Fruit fly (Drosophila melanogaster) whole organism, embryonic: ENCODE measurements around the gene Setx.

ENCODE experiments used
- ATbp ChIP-seq: fragments of 200-800 bp; sonication (Bioruptor generic); optimal IDR thresholded peaks from 2 replicates; lab custom pipeline; 2017; ENCODE audit warnings: missing biosample characterization, mild to moderate bottlenecking, missing genetic modification characterization, missing genetic modification reagents
- Asciz ChIP-seq: fragments of 200-800 bp; sonication (Bioruptor generic); optimal IDR thresholded peaks from 2 replicates; lab custom pipeline; 2017; ENCODE audit warnings: missing biosample characterization, mild to moderate bottlenecking, missing genetic modification characterization, missing genetic modification reagents
- Atf-2 ChIP-seq: fragments of 200-800 bp; sonication (Bioruptor generic); optimal IDR thresholded peaks from 2 replicates; lab custom pipeline; 2016; ENCODE audit warnings: missing biosample characterization, missing genetic modification characterization
- B-H1 ChIP-seq: fragments of 200-800 bp; sonication (Bioruptor generic); IDR thresholded peaks from 3 replicates; pipeline ENCODE4 v1.3.6; 2022; ENCODE audit warnings: missing biosample characterization, missing genetic modification characterization
- B-H2 ChIP-seq: fragments of 200-800 bp; sonication (Bioruptor generic); optimal IDR thresholded peaks from 2 replicates; lab custom pipeline; 2018; ENCODE audit warnings: missing biosample characterization, mild to moderate bottlenecking, missing genetic modification characterization
- BtbVII ChIP-seq: fragments of 200-800 bp; sonication (Bioruptor generic); optimal IDR thresholded peaks from 3 replicates; lab custom pipeline; 2017; ENCODE audit warnings: missing biosample characterization, mild to moderate bottlenecking, missing genetic modification characterization
- CG10462 ChIP-seq: fragments of 200-800 bp; sonication (Bioruptor generic); optimal IDR thresholded peaks from 2 replicates; lab custom pipeline; 2016; ENCODE audit warnings: missing biosample characterization, missing genetic modification characterization
- CG10979 ChIP-seq: fragments of 200-800 bp; sonication (Bioruptor generic); optimal IDR thresholded peaks from 2 replicates; lab custom pipeline; 2018; ENCODE audit warnings: missing biosample characterization, mild to moderate bottlenecking, missing genetic modification characterization, moderate library complexity
- CG12071 ChIP-seq: fragments of 200-800 bp; sonication (Bioruptor generic); optimal IDR thresholded peaks from 3 replicates; lab custom pipeline; 2018; ENCODE audit warnings: missing biosample characterization, mild to moderate bottlenecking, missing genetic modification characterization
- CG12104 ChIP-seq: fragments of 200-800 bp; sonication (Bioruptor generic); optimal IDR thresholded peaks from 3 replicates; lab custom pipeline; 2016; ENCODE audit warnings: missing biosample characterization, missing genetic modification characterization
- CG12155 ChIP-seq: fragments of 200-800 bp; sonication (Bioruptor generic); optimal IDR thresholded peaks from 3 replicates; lab custom pipeline; 2016; ENCODE audit warnings: missing biosample characterization, missing genetic modification characterization
- CG12769 ChIP-seq: fragments of 200-800 bp; sonication (Bioruptor generic); optimal IDR thresholded peaks from 2 replicates; lab custom pipeline; 2019; ENCODE audit warnings: missing biosample characterization, mild to moderate bottlenecking, missing genetic modification characterization, moderate library complexity
- CG12942 ChIP-seq: fragments of 200-800 bp; sonication (Bioruptor generic); optimal IDR thresholded peaks from 3 replicates; lab custom pipeline; 2016; ENCODE audit warnings: missing biosample characterization, missing genetic modification characterization
- CG13894 ChIP-seq: fragments of 200-800 bp; sonication (Bioruptor generic); optimal IDR thresholded peaks from 3 replicates; lab custom pipeline; 2018; ENCODE audit warnings: missing biosample characterization, mild to moderate bottlenecking, missing genetic modification characterization, moderate library complexity
- CG15601 ChIP-seq: fragments of 200-800 bp; sonication (Bioruptor generic); optimal IDR thresholded peaks from 3 replicates; lab custom pipeline; 2019; ENCODE audit warnings: missing biosample characterization, mild to moderate bottlenecking, missing genetic modification characterization, moderate library complexity
- CG2678 ChIP-seq: fragments of 200-800 bp; sonication (Bioruptor generic); optimal IDR thresholded peaks from 3 replicates; lab custom pipeline; 2019; ENCODE audit warnings: missing biosample characterization, mild to moderate bottlenecking, missing genetic modification characterization, moderate library complexity
- CG31441 ChIP-seq: fragments of 200-800 bp; sonication (Bioruptor generic); IDR thresholded peaks from 2 replicates; pipeline ENCODE4 v1.3.6; 2022; ENCODE audit warnings: missing biosample characterization, missing genetic modification characterization
- CG32772 ChIP-seq: fragments of 200-800 bp; sonication (Bioruptor generic); IDR thresholded peaks from 2 replicates; pipeline ENCODE4 v1.3.6; 2022; ENCODE audit warnings: missing biosample characterization, missing genetic modification characterization
- CG34224 ChIP-seq: fragments of 200-800 bp; sonication (Bioruptor generic); IDR thresholded peaks from 3 replicates; pipeline ENCODE4 v1.3.6; 2022; ENCODE audit warnings: missing biosample characterization, missing genetic modification characterization; ENCODE audit not compliant: partially characterized antibody
- CG34422 ChIP-seq: fragments of 200-800 bp; sonication (Bioruptor generic); IDR thresholded peaks from 3 replicates; pipeline ENCODE4 v1.3.6; 2022; ENCODE audit warnings: missing biosample characterization, missing genetic modification characterization
- CG3726 ChIP-seq: fragments of 200-800 bp; sonication (Bioruptor generic); IDR thresholded peaks from 3 replicates; pipeline ENCODE4, ENCODE4 v1.3.6; 2022; ENCODE audit warnings: missing biosample characterization, missing genetic modification characterization
- CG4404 ChIP-seq: fragments of 200-800 bp; sonication (Bioruptor generic); IDR thresholded peaks from 2 replicates; pipeline ENCODE4 v1.3.6; 2022; ENCODE audit warnings: missing biosample characterization, missing genetic modification characterization
- CG7271 ChIP-seq: fragments of 200-800 bp; sonication (Bioruptor generic); optimal IDR thresholded peaks from 2 replicates; lab custom pipeline; 2018; ENCODE audit warnings: missing biosample characterization, mild to moderate bottlenecking, missing genetic modification characterization, moderate library complexity
- CG7745 ChIP-seq: fragments of 200-800 bp; sonication (Bioruptor generic); optimal IDR thresholded peaks from 2 replicates; lab custom pipeline; 2018; ENCODE audit warnings: missing biosample characterization, mild to moderate bottlenecking, missing genetic modification characterization, moderate library complexity
- CG9817 ChIP-seq: fragments of 200-800 bp; sonication (Bioruptor generic); optimal IDR thresholded peaks from 2 replicates; lab custom pipeline; 2018; ENCODE audit warnings: missing biosample characterization, mild to moderate bottlenecking, missing genetic modification characterization, moderate library complexity
- CrebB ChIP-seq: fragments of 200-800 bp; sonication (Bioruptor generic); optimal IDR thresholded peaks from 3 replicates; lab custom pipeline; 2018; ENCODE audit warnings: missing biosample characterization, mild to moderate bottlenecking, missing genetic modification characterization
- Deaf1 ChIP-seq: fragments of 200-800 bp; optimal IDR thresholded peaks from 3 replicates; lab custom pipeline; 2019; ENCODE audit warnings: missing biosample characterization, mild to moderate bottlenecking, missing genetic modification characterization, moderate library complexity
- HLH3B ChIP-seq: fragments of 200-800 bp; sonication (Bioruptor generic); IDR thresholded peaks from 2 replicates; pipeline ENCODE4 v1.3.6; 2022; ENCODE audit warnings: missing biosample characterization, missing genetic modification characterization
- Hand ChIP-seq: fragments of 200-800 bp; sonication (Bioruptor generic); optimal IDR thresholded peaks from 2 replicates; lab custom pipeline; 2017; ENCODE audit warnings: mild to moderate bottlenecking, missing biosample characterization, missing genetic modification reagents, missing genetic modification characterization
- Hmr ChIP-seq: fragments of 200-800 bp; sonication (Bioruptor generic); optimal IDR thresholded peaks from 3 replicates; lab custom pipeline; 2017; ENCODE audit warnings: mild to moderate bottlenecking, missing biosample characterization, missing genetic modification reagents, missing genetic modification characterization
- Mes4 ChIP-seq: fragments of 200-800 bp; sonication (Bioruptor generic); optimal IDR thresholded peaks from 2 replicates; lab custom pipeline; 2016; ENCODE audit warnings: missing biosample characterization, missing genetic modification characterization
- NFAT ChIP-seq: fragments of 200-800 bp; sonication (Bioruptor generic); IDR thresholded peaks from 2 replicates; pipeline ENCODE4 v1.3.6; 2022; ENCODE audit warnings: missing biosample characterization, missing genetic modification characterization
- Nf-YC ChIP-seq: fragments of 200-800 bp; optimal IDR thresholded peaks from 3 replicates; lab custom pipeline; 2019; ENCODE audit warnings: missing biosample characterization, mild to moderate bottlenecking, missing genetic modification characterization, moderate library complexity
- PHDP ChIP-seq: fragments of 200-800 bp; sonication (Bioruptor generic); optimal IDR thresholded peaks from 3 replicates; lab custom pipeline; 2018; ENCODE audit warnings: missing biosample characterization, mild to moderate bottlenecking, missing genetic modification characterization, moderate library complexity
- TFAM ChIP-seq: fragments of 200-800 bp; sonication (Bioruptor generic); optimal IDR thresholded peaks from 2 replicates; lab custom pipeline; 2017; ENCODE audit warnings: missing biosample characterization, missing genetic modification characterization, inconsistent platforms
- ash1 ChIP-seq: fragments of 200-800 bp; sonication (Bioruptor generic); optimal IDR thresholded peaks from 2 replicates; lab custom pipeline; 2018; ENCODE audit warnings: missing biosample characterization, mild to moderate bottlenecking, missing genetic modification characterization
- bcd ChIP-seq: fragments of 200-800 bp; sonication (Bioruptor generic); optimal IDR thresholded peaks from 2 replicates; lab custom pipeline; 2017; ENCODE audit warnings: missing biosample characterization, mild to moderate bottlenecking, missing genetic modification characterization
- bsh ChIP-seq, 2 experiments: fragments of 200-800 bp; sonication (Bioruptor generic); optimal IDR thresholded peaks; 2 replicates each; lab custom pipeline; 2017 to 2018; ENCODE audit warnings: mild to moderate bottlenecking in 2 of 2, missing biosample characterization in 2 of 2, missing genetic modification characterization in 2 of 2, moderate library complexity in 1 of 2
- dan ChIP-seq: fragments of 200-800 bp; sonication (Bioruptor generic); IDR thresholded peaks from 2 replicates; pipeline ENCODE4 v1.3.6; 2022; ENCODE audit warnings: missing biosample characterization, missing genetic modification characterization
- eyg ChIP-seq: fragments of 200-800 bp; sonication (Bioruptor generic); optimal IDR thresholded peaks from 3 replicates; lab custom pipeline; 2016; ENCODE audit warnings: missing biosample characterization, missing genetic modification characterization
- fd102C ChIP-seq: fragments of 200-800 bp; sonication (Bioruptor generic); optimal IDR thresholded peaks from 2 replicates; lab custom pipeline; 2018; ENCODE audit warnings: missing biosample characterization, mild to moderate bottlenecking, missing genetic modification characterization, moderate library complexity
- gt ChIP-seq: fragments of 200-800 bp; sonication (Bioruptor generic); IDR thresholded peaks from 2 replicates; pipeline ENCODE4 v1.3.6; 2022; ENCODE audit warnings: missing biosample characterization, missing genetic modification characterization
- lilli ChIP-seq: fragments of 200-800 bp; sonication (Bioruptor generic); optimal IDR thresholded peaks from 3 replicates; lab custom pipeline; 2016; ENCODE audit warnings: missing biosample characterization, missing genetic modification characterization
- mirr ChIP-seq: fragments of 200-800 bp; sonication (Bioruptor generic); optimal IDR thresholded peaks from 3 replicates; lab custom pipeline; 2018; ENCODE audit warnings: missing biosample characterization, mild to moderate bottlenecking, missing genetic modification characterization
- pan ChIP-seq, 4 experiments: fragments of >200 bp in 3 of 4; fragments of 200-800 bp in 1 of 4; sonication (Bioruptor generic) in 1 of 4; optimal IDR thresholded peaks in 3 of 4; IDR thresholded peaks in 1 of 4; 2 replicates each; pipeline versions ENCODE4 v1.3.6 to Lab custom; 2017 to 2022; ENCODE audit warnings: missing biosample characterization in 2 of 4, missing genetic modification characterization in 2 of 4, mixed read lengths in 1 of 4
- peb ChIP-seq: fragments of 200-800 bp; sonication (Bioruptor generic); IDR thresholded peaks from 2 replicates; pipeline ENCODE4 v1.3.6; 2022; ENCODE audit warnings: missing biosample characterization, missing genetic modification characterization
- pita ChIP-seq: fragments of 200-800 bp; sonication (Bioruptor generic); optimal IDR thresholded peaks from 2 replicates; lab custom pipeline; 2017; ENCODE audit warnings: missing biosample characterization, mild to moderate bottlenecking, missing genetic modification characterization
- scrt ChIP-seq: fragments of 200-800 bp; sonication (Bioruptor generic); optimal IDR thresholded peaks from 2 replicates; lab custom pipeline; 2018; ENCODE audit warnings: missing biosample characterization, mild to moderate bottlenecking, missing genetic modification characterization, moderate library complexity
- trh ChIP-seq: fragments of 200-800 bp; sonication (Bioruptor generic); optimal IDR thresholded peaks from 2 replicates; lab custom pipeline; 2016; ENCODE audit warnings: missing biosample characterization, missing genetic modification characterization
- ttk ChIP-seq: fragments of 200-800 bp; sonication (Bioruptor generic); IDR thresholded peaks from 2 replicates; pipeline ENCODE4 v2.1.2; 2022; ENCODE audit warnings: missing biosample characterization, missing genetic modification characterization
- zfh1 ChIP-seq: fragments of 200-800 bp; sonication (Bioruptor generic); IDR thresholded peaks from 3 replicates; pipeline ENCODE4 v1.3.6; 2022; ENCODE audit warnings: missing biosample characterization, missing genetic modification characterization

Setx gene

DNA sequence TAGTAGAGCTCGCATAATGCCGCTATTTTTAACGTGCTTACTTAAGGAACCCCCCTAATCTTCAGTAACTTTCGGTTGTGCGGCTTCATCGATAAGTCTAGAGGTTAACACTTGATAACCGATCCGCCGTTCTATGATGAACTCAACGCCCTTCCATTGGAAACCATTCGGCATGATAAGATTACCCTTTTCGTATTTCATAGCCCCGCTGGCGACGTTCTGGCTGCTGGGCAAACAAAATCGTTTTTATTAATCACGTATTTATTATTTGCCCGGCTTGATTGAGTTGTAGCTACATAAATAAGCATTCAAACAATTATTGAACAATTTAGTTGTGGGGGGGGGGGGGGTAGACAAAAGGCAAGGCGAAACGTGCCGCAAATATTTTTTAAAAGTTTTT, 43.7 kb downstream of the Setx start:
- no peak for TF ChIP-seq ttk (GFP tag; lab: Robert Waterston, UW)
- no peak for TF ChIP-seq zfh1 (GFP tag; lab: Robert Waterston, UW)
- TF ChIP-seq CG10979 (tag; lab: Kevin White, UChicago) = no peak
- TF ChIP-seq mirr (GFP tag; lab: Kevin White, UChicago) = peak; percentile 92
- peak; percentile 0 for TF ChIP-seq scrt (GFP tag; lab: Kevin White, UChicago)
- no peak for TF ChIP-seq CG7271 (tag; lab: Kevin White, UChicago)
- peak; percentile 34 for TF ChIP-seq PHDP (tag; lab: Kevin White, UChicago)
- peak; percentile 8 for TF ChIP-seq BtbVII (GFP tag; lab: Kevin White, UChicago)
- TF ChIP-seq CG31441 (GFP tag; lab: Robert Waterston, UW) = no peak
- TF ChIP-seq Hand (GFP tag; lab: Kevin White, UChicago) = no peak
- no peak for TF ChIP-seq CG3726
- no peak for TF ChIP-seq TFAM (GFP tag; lab: Kevin White, UChicago)
- TF ChIP-seq CG15601 (tag; lab: Kevin White, UChicago) = no peak
- TF ChIP-seq CG9817 = no peak
- TF ChIP-seq trh = no peak
- no peak for TF ChIP-seq bcd (GFP tag; lab: Kevin White, UChicago)
- no peak for TF ChIP-seq CG7745 (tag; lab: Kevin White, UChicago)
- peak; percentile 68 for TF ChIP-seq Hmr
- no peak for TF ChIP-seq Atf-2 (GFP tag; lab: Kevin White, UChicago)
- TF ChIP-seq gt (GFP tag; lab: Robert Waterston, UW) = no peak
- no peak for TF ChIP-seq HLH3B (GFP tag; lab: Robert Waterston, UW)
- no peak for TF ChIP-seq CG12942
- TF ChIP-seq fd102C (GFP tag; lab: Kevin White, UChicago) = no peak
- no peak for TF ChIP-seq ash1 (GFP tag; lab: Kevin White, UChicago)
- no peak for TF ChIP-seq dan (GFP tag; lab: Robert Waterston, UW)
- peak; percentile 13 for TF ChIP-seq CG12071
- TF ChIP-seq CG4404 = no peak
- TF ChIP-seq CG12155 = no peak
- TF ChIP-seq pita = no peak
- no peak for TF ChIP-seq CG12104
- peak; percentile 39 for TF ChIP-seq Asciz (GFP tag; lab: Kevin White, UChicago)
- no peak for TF ChIP-seq Nf-YC (tag; lab: Kevin White, UChicago)
- no peak for TF ChIP-seq CG34224 (GFP tag; lab: Robert Waterston, UW)
- TF ChIP-seq CG13894 (tag; lab: Kevin White, UChicago) = peak; percentile 21
- no peak for TF ChIP-seq CG34422 (GFP tag; lab: Robert Waterston, UW)
- TF ChIP-seq lilli (GFP tag; lab: Kevin White, UChicago) = no peak
- no peak for TF ChIP-seq eyg (GFP tag; lab: Kevin White, UChicago)
- no peak for TF ChIP-seq CG32772
- TF ChIP-seq CG12769 (tag; lab: Kevin White, UChicago) = peak; percentile 42
- TF ChIP-seq Deaf1 (tag; lab: Kevin White, UChicago) = peak; percentile 18
- no peak for TF ChIP-seq pan (optimal IDR thresholded peaks at IDR 0.05; lab: Kevin White, UChicago)
- no peak for TF ChIP-seq pan (GFP tag; optimal IDR thresholded peaks at IDR 0.05 in 1 of 2, IDR thresholded peaks at IDR 0.05 in 1 of 2)
- no peak for TF ChIP-seq ATbp (GFP tag; lab: Kevin White, UChicago)
- TF ChIP-seq bsh (GFP tag; optimal IDR thresholded peaks at IDR 0.05; lab: Kevin White, UChicago) = peak in 1 of 2 experiments; percentile 17
- no peak for TF ChIP-seq NFAT
- TF ChIP-seq Mes4 (GFP tag; lab: Kevin White, UChicago) = no peak
- no peak for TF ChIP-seq peb (GFP tag; lab: Robert Waterston, UW)
- peak; percentile 0 for TF ChIP-seq CrebB (tag; lab: Kevin White, UChicago)
- TF ChIP-seq B-H1 (GFP tag; lab: Robert Waterston, UW) = no peak
- TF ChIP-seq CG10462 (GFP tag; lab: Kevin White, UChicago) = no peak
- peak; percentile 64 for TF ChIP-seq CG2678 (tag; lab: Kevin White, UChicago)
- peak; percentile 18 for TF ChIP-seq B-H2 (GFP tag; lab: Kevin White, UChicago)
